Worm (Caenorhabditis elegans) whole organism, late embryonic: ENCODE results near the gene lin-15A.

Experiments
- ama-1 ChIP-seq: fragments of 150-350 bp; optimal IDR thresholded peaks from 2 replicates; lab custom pipeline; 2014
- dve-1 ChIP-seq: sonication (generic microtip); optimal IDR thresholded peaks from 2 replicates; lab custom pipeline; 2017; ENCODE audit warnings: antibody characterized with exemption, mild to moderate bottlenecking, missing genetic modification characterization, missing compliant biosample characterization
- nfya-1 ChIP-seq: sonication (generic microtip); optimal IDR thresholded peaks from 2 replicates; lab custom pipeline; 2017; ENCODE audit warnings: missing genetic modification characterization, mild to moderate bottlenecking, missing compliant biosample characterization, antibody characterized with exemption, moderate library complexity

DNA sequence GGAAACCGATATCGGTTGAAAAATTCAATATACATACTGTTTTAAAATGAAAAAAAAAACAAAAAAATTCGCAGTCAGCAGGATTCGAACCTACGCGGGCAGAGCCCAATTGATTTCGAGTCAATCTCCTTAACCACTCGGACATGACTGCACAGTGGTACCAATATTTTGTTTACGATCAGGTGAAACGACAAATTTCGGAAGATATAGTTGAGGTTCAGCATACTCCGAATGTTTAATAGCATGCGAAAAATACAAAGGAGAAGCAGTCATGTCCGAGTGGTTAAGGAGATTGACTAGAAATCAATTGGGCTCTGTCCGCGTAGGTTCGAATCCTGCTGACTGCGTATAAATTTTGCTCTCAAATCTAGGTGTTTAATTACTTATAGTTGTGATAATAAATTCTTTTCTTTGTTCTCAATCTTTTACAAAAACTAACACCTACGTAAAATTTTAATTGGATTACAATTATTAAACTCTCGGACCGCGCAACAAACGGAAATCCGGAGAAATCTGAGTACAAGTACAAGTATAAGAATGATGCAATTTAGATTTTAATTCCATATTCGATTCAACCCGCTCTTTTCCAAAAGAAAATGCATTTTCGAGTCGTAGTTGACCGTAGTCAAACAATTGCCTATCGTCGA is 41.6 kb downstream of the lin-15A start, which contains the start of gene Y7A5A.13:
- TF ChIP-seq nfya-1 (tag; lab: Kevin White, UChicago) (no peak), dve-1 (no peak), ama-1 (no peak)
